Worm (Caenorhabditis elegans): Measurements from ENCODE around the gene mrp-7.

The mrp-7 gene

ce11 chrV:19643015-19643414, 31.6 kb upstream of the mrp-7 start (continued):
- TF ChIP-seq attf-6 (GFP tag; IDR thresholded peaks at IDR 0.05) (peak; percentile 85), F23B12.7 (tag; optimal IDR thresholded peaks at IDR 0.05; ENCODE audit: insufficient read depth) (peak; percentile 89), Y56A3A.18 (GFP tag; IDR thresholded peaks at IDR 0.05) (peak; percentile 95), ceh-100 (GFP tag; IDR thresholded peaks at IDR 0.05) (peak; percentile 57; the same call in 1 of the 2 replicates), F49E8.2 (tag; optimal IDR thresholded peaks at IDR 0.05; ENCODE audit: insufficient read depth) (peak; percentile 94), B0035.1 (tag; optimal IDR thresholded peaks at IDR 0.05) (peak; percentile 77), lsy-27 (tag; optimal IDR thresholded peaks at IDR 0.05; ENCODE audit: borderline replicate concordance, insufficient read depth) (peak; percentile 89), die-1 (tag; optimal IDR thresholded peaks at IDR 0.05) (peak; percentile 94), let-526 (GFP tag; IDR thresholded peaks at IDR 0.05) (peak; percentile 84), ztf-26 (tag; optimal IDR thresholded peaks at IDR 0.05) (peak; percentile 91), F10E7.11 (tag; optimal IDR thresholded peaks at IDR 0.05) (peak; percentile 88), xnd-1 (tag; optimal IDR thresholded peaks at IDR 0.05) (peak; percentile 24), nfya-2 (GFP tag; IDR thresholded peaks at IDR 0.05) (peak; percentile 83), tbx-9 (tag; optimal IDR thresholded peaks at IDR 0.05; ENCODE audit: borderline replicate concordance) (peak; percentile 65), nfya-1 (tag; optimal IDR thresholded peaks at IDR 0.05; ENCODE audit: borderline replicate concordance, insufficient read depth) (no peak), C06A6.2 (GFP tag; conservative IDR thresholded peaks at IDR 0.05) (peak; percentile 73), T26A5.8 (tag; optimal IDR thresholded peaks at IDR 0.05) (peak; percentile 96), ceh-91 (GFP tag; IDR thresholded peaks at IDR 0.05) (peak; percentile 65; the same call in 1 of the 2 replicates), F57C9.4 (tag; optimal IDR thresholded peaks at IDR 0.05) (no peak), B0336.3 (GFP tag; IDR thresholded peaks at IDR 0.05) (peak; percentile 93), T07F8.4 (tag; optimal IDR thresholded peaks at IDR 0.05) (peak; percentile 91), lin-40 (tag; optimal IDR thresholded peaks at IDR 0.05) (peak; percentile 92), unc-130 (GFP tag; optimal IDR thresholded peaks at IDR 0.05) (peak; percentile 88), egrh-3 (GFP tag; IDR thresholded peaks at IDR 0.05) (peak; percentile 74), dpff-1 (tag; optimal IDR thresholded peaks at IDR 0.05) (peak; percentile 63), nhr-179 (tag; optimal IDR thresholded peaks at IDR 0.05) (peak; percentile 50), dpl-1 (GFP tag; optimal IDR thresholded peaks at IDR 0.05) (peak; percentile 55), ceh-79 (tag; optimal IDR thresholded peaks at IDR 0.05) (peak; percentile 93), nhr-80 (tag; optimal IDR thresholded peaks at IDR 0.05) (peak; percentile 53), sdz-38 (tag; optimal IDR thresholded peaks at IDR 0.05) (peak; percentile 50), pha-4 (tag; optimal IDR thresholded peaks at IDR 0.05) (no peak), D2030.7 (GFP tag; IDR thresholded peaks at IDR 0.05) (peak; percentile 94), madf-10 (tag; optimal IDR thresholded peaks at IDR 0.05) (peak; percentile 85), egl-18 (GFP tag; IDR thresholded peaks at IDR 0.05) (0 out of 2 replicates have a peak, but pooled peaks have one; percentile 58), ztf-28 (GFP tag; IDR thresholded peaks at IDR 0.05) (peak; percentile 75; the same call in 1 of the 2 replicates), ama-1 (optimal IDR thresholded peaks at IDR 0.05) (no peak), ama-1 (GFP tag; optimal IDR thresholded peaks at IDR 0.05) (peak; percentile 79 to 89), bed-2 (GFP tag; IDR thresholded peaks at IDR 0.05) (0 out of 2 replicates have a peak, but pooled peaks have one; percentile 63), mes-4 (tag; optimal IDR thresholded peaks at IDR 0.05) (peak; percentile 94), mcd-1 (GFP tag; IDR thresholded peaks at IDR 0.05) (peak; percentile 81), repo-1 (tag; optimal IDR thresholded peaks at IDR 0.05) (peak; percentile 95), lin-26 (GFP tag; IDR thresholded peaks at IDR 0.05) (peak; percentile 92), F39B2.1 (GFP tag; IDR thresholded peaks at IDR 0.05) (0 out of 2 replicates have a peak, but pooled peaks have one; percentile 38), B0261.1 (tag; optimal IDR thresholded peaks at IDR 0.05) (peak; percentile 98), F33H1.4 (GFP tag; IDR thresholded peaks at IDR 0.05) (peak; percentile 62), hsf-1 (GFP tag; IDR thresholded peaks at IDR 0.05) (peak; percentile 78), somi-1 (GFP tag; optimal IDR thresholded peaks at IDR 0.05) (peak; percentile 70), rpc-1 (optimal IDR thresholded peaks at IDR 0.05) (peak; percentile 90), rpc-1 (tag; optimal IDR thresholded peaks at IDR 0.05) (peak; percentile 86), fkh-3 (tag; optimal IDR thresholded peaks at IDR 0.05) (peak; percentile 75)
